Fruit fly (Drosophila melanogaster): ENCODE measurements around the gene kmr.

The kmr gene

DNA sequence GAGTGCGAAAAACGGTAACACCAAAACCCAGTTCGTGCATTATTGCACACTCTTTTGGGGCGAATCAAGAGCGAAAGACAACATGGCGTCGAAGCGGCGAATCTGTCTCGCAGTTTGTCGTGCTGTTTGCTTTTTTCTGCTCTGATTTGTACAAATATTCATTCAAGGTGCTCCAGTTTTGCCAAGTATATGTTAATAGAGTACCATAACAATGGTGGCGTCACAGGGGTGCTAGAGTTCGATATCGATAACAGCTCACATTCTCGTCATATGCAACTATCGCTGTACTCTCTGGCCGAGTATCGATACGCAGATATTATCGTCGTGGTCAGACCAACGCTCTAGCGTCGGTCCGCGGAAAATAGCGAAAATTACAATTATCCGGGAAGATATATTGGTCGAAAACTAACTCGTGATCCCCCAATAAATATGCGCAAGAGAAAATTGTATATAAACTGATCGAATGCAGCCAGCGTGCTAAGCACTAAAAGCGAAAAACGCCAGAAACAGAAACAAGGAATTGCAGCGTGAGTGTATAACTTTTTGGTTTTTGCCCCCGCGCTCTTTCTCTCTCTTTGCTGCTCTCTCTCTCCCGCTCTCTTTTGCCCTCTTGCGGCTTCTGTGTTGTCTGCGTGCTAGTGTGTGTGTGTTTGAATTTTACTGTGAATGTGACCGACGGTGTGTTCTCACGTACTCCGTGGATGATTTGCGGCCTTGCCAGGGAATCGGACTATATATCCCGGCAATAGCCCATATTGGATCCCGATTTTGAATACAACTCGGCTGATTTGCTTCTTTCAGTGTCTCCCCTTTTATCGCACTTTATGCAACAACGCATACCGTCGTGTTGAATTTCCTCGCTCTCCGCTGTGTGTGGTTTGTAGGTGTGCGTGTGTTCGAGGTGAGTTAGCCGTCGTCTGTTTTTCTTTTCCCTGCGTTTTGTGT is 31.1 kb upstream of the kmr start, which contains the start of gene flfl (continued):
- TF ChIP-seq Bdp1 (GFP tag; optimal IDR thresholded peaks at IDR 0.05) (peak; percentile 7), CG10654 (GFP tag; optimal IDR thresholded peaks at IDR 0.05) (no peak), CG10979 (tag; optimal IDR thresholded peaks at IDR 0.05) (no peak), fru (optimal IDR thresholded peaks at IDR 0.05) (no peak), lov (optimal IDR thresholded peaks at IDR 0.05) (no peak), lov (GFP tag; IDR thresholded peaks at IDR 0.05) (no peak), CG2116 (GFP tag; optimal IDR thresholded peaks at IDR 0.05) (peak; percentile 98), CG9817 (tag; optimal IDR thresholded peaks at IDR 0.05) (peak; percentile 26), nau (GFP tag; optimal IDR thresholded peaks at IDR 0.05) (no peak), pb (GFP tag; optimal IDR thresholded peaks at IDR 0.05) (no peak), CG4820 (GFP tag; optimal IDR thresholded peaks at IDR 0.05) (no peak), hbn (GFP tag; IDR thresholded peaks at IDR 0.05; ENCODE audit: partially characterized antibody) (no peak), CG11560 (tag; IDR thresholded peaks at IDR 0.05) (no peak), Atf6 (GFP tag; IDR thresholded peaks at IDR 0.05) (no peak), CG11085 (GFP tag; IDR thresholded peaks at IDR 0.05) (no peak), CG4360 (GFP tag; IDR thresholded peaks at IDR 0.05) (no peak), cad (GFP tag; optimal IDR thresholded peaks at IDR 0.05) (no peak), CG1792 (GFP tag; optimal IDR thresholded peaks at IDR 0.05) (peak; percentile 32), CG12104 (GFP tag; optimal IDR thresholded peaks at IDR 0.05) (no peak), cato (GFP tag; optimal IDR thresholded peaks at IDR 0.05; ENCODE audit: borderline replicate concordance) (no peak), CG15011 (GFP tag; optimal IDR thresholded peaks at IDR 0.05) (no peak), D19B (GFP tag; optimal IDR thresholded peaks at IDR 0.05) (no peak), CG18764 (GFP tag; optimal IDR thresholded peaks at IDR 0.05) (peak; percentile 35), CG17568 (GFP tag; optimal IDR thresholded peaks at IDR 0.05) (no peak), rib (GFP tag; IDR thresholded peaks at IDR 0.05) (no peak), salm (tag; optimal IDR thresholded peaks at IDR 0.05) (no peak), Drgx (GFP tag; IDR thresholded peaks at IDR 0.05) (no peak), crc (GFP tag; optimal IDR thresholded peaks at IDR 0.05) (no peak), exex (tag; optimal IDR thresholded peaks at IDR 0.05) (no peak), CG10543 (GFP tag; optimal IDR thresholded peaks at IDR 0.05) (peak; percentile 10), sob (GFP tag; IDR thresholded peaks at IDR 0.05) (no peak), sug (tag; optimal IDR thresholded peaks at IDR 0.05) (peak; percentile 61), sqz (GFP tag; optimal IDR thresholded peaks at IDR 0.05) (no peak), CG11398 (GFP tag; optimal IDR thresholded peaks at IDR 0.05) (no peak), NK7.1 (GFP tag; optimal IDR thresholded peaks at IDR 0.05) (no peak), MTF-1 (GFP tag; optimal IDR thresholded peaks at IDR 0.05; ENCODE audit: borderline replicate concordance) (peak; percentile 0), ato (GFP tag; IDR thresholded peaks at IDR 0.05; ENCODE audit: partially characterized antibody) (no peak), stwl (tag; optimal IDR thresholded peaks at IDR 0.05) (peak; percentile 32), CG17912 (GFP tag; optimal IDR thresholded peaks at IDR 0.05) (no peak), nmo (GFP tag; optimal IDR thresholded peaks at IDR 0.05) (peak; percentile 51), vvl (GFP tag; IDR thresholded peaks at IDR 0.05) (no peak), gce (GFP tag; IDR thresholded peaks at IDR 0.05) (no peak), Dll (GFP tag; IDR thresholded peaks at IDR 0.05; ENCODE audit: partially characterized antibody) (no peak), Eip74EF (GFP tag; optimal IDR thresholded peaks at IDR 0.05) (no peak), kay (GFP tag; optimal IDR thresholded peaks at IDR 0.05) (no peak), CG12769 (tag; optimal IDR thresholded peaks at IDR 0.05) (no peak), nerfin-2 (GFP tag; IDR thresholded peaks at IDR 0.05; ENCODE audit: partially characterized antibody) (no peak), sc (optimal IDR thresholded peaks at IDR 0.05) (no peak), sc (GFP tag; optimal IDR thresholded peaks at IDR 0.05) (no peak), TFAM (GFP tag; optimal IDR thresholded peaks at IDR 0.05) (no peak)
